Worm (Caenorhabditis elegans) whole organism, L1 larva: ENCODE data around the gene pno-1.

Experiments used
- C04F5.9 ChIP-seq: sonication (generic microtip); optimal IDR thresholded peaks from 2 replicates; lab custom pipeline; 2016; ENCODE audit warnings: missing genetic modification characterization, missing compliant biosample characterization
- C34B4.2 ChIP-seq: sonication (generic microtip); optimal IDR thresholded peaks from 2 replicates; lab custom pipeline; 2017; ENCODE audit warnings: mild to moderate bottlenecking, missing genetic modification characterization, missing compliant biosample characterization
- F16B12.6 ChIP-seq: fragments of 150-350 bp; optimal IDR thresholded peaks from 2 replicates; lab custom pipeline; 2014; ENCODE audit warnings: missing biosample characterization, missing genetic modification characterization
- aha-1 ChIP-seq: fragments of 150-350 bp; optimal IDR thresholded peaks from 2 replicates; lab custom pipeline; 2014; ENCODE audit warnings: missing biosample characterization, missing genetic modification characterization
- aly-2 ChIP-seq: fragments of 150-350 bp; optimal IDR thresholded peaks from 2 replicates; lab custom pipeline; 2014; ENCODE audit warnings: missing biosample characterization, missing genetic modification characterization
- ama-1 ChIP-seq: fragments of 150-350 bp; optimal IDR thresholded peaks from 2 replicates; lab custom pipeline; 2014
- blmp-1 ChIP-seq: fragments of 150-350 bp; optimal IDR thresholded peaks from 2 replicates; lab custom pipeline; 2014; ENCODE audit warnings: missing biosample characterization, missing genetic modification characterization
- ceh-63 ChIP-seq: fragments of 200-800 bp; sonication (Bioruptor generic); optimal IDR thresholded peaks from 2 replicates; lab custom pipeline; 2018; ENCODE audit warnings: mild to moderate bottlenecking, missing genetic modification characterization, missing compliant biosample characterization
- ceh-88 ChIP-seq: fragments of 200-800 bp; sonication (Bioruptor generic); IDR thresholded peaks from 2 replicates; pipeline ENCODE4 v1.3.6; 2022; ENCODE audit warnings: missing genetic modification characterization, missing compliant biosample characterization
- ceh-90 ChIP-seq: sonication (generic microtip); optimal IDR thresholded peaks from 2 replicates; lab custom pipeline; 2016; ENCODE audit warnings: missing genetic modification characterization, missing compliant biosample characterization
- efl-1 ChIP-seq, 4 experiments: fragments of 150-350 bp; optimal IDR thresholded peaks in 3 of 4; peaks in 1 of 4; 1 replicate in 1 of 4; 2 replicates in 3 of 4; lab custom pipeline; 2014; ENCODE audit warnings: missing biosample characterization in 2 of 4, missing genetic modification characterization in 2 of 4, missing genetic modification reagents in 2 of 4
- efl-3 ChIP-seq: fragments of 200-800 bp; sonication (Bioruptor generic); optimal IDR thresholded peaks from 2 replicates; lab custom pipeline; 2018; ENCODE audit warnings: mild to moderate bottlenecking, missing genetic modification characterization, missing compliant biosample characterization
- egl-27 ChIP-seq, 2 experiments: fragments of 150-350 bp in 1 of 2; sonication (generic microtip); optimal IDR thresholded peaks; 3 replicates each; lab custom pipeline; 2017 to 2018; ENCODE audit warnings: missing biosample characterization in 2 of 2, missing genetic modification characterization in 2 of 2, missing genetic modification reagents in 2 of 2
- elt-3 ChIP-seq, 6 experiments: fragments of 150-350 bp in 1 of 6; sonication (generic microtip); optimal IDR thresholded peaks; 2 replicates each; lab custom pipeline; 2017 to 2018; ENCODE audit warnings: missing biosample characterization in 6 of 6, missing genetic modification characterization in 6 of 6, inconsistent platforms in 1 of 6
- fkh-8 ChIP-seq: sonication (generic microtip); optimal IDR thresholded peaks from 2 replicates; lab custom pipeline; 2016; ENCODE audit warnings: mild to moderate bottlenecking, missing genetic modification characterization, missing compliant biosample characterization
- grh-1 ChIP-seq: fragments of 200-800 bp; sonication (Bioruptor generic); IDR thresholded peaks from 2 replicates; pipeline ENCODE4 v1.3.6; 2022; ENCODE audit warnings: missing genetic modification reagents, missing genetic modification characterization, missing compliant biosample characterization
- hlh-17 ChIP-seq: fragments of 200-800 bp; sonication (Bioruptor generic); optimal IDR thresholded peaks from 2 replicates; lab custom pipeline; 2018; ENCODE audit warnings: missing genetic modification characterization, mild to moderate bottlenecking, missing compliant biosample characterization, moderate library complexity, borderline replicate concordance
- irx-1 ChIP-seq: sonication (generic microtip); optimal IDR thresholded peaks from 2 replicates; lab custom pipeline; 2016; ENCODE audit warnings: missing genetic modification characterization, missing compliant biosample characterization
- jun-1 ChIP-seq: fragments of 150-350 bp; optimal IDR thresholded peaks from 2 replicates; lab custom pipeline; 2014; ENCODE audit warnings: missing biosample characterization, missing genetic modification reagents, missing genetic modification characterization
- lin-13 ChIP-seq: fragments of 150-350 bp; optimal IDR thresholded peaks from 2 replicates; lab custom pipeline; 2014; ENCODE audit warnings: missing biosample characterization, missing genetic modification reagents, missing genetic modification characterization
- lin-14 ChIP-seq: fragments of 200-800 bp; sonication (Bioruptor generic); optimal IDR thresholded peaks from 2 replicates; lab custom pipeline; 2018; ENCODE audit warnings: mild to moderate bottlenecking, missing genetic modification characterization, moderate library complexity, missing compliant biosample characterization
- mef-2 ChIP-seq: fragments of 150-350 bp; optimal IDR thresholded peaks from 2 replicates; lab custom pipeline; 2014; ENCODE audit warnings: missing biosample characterization, missing genetic modification characterization
- mep-1 ChIP-seq: fragments of 150-350 bp; optimal IDR thresholded peaks from 2 replicates; lab custom pipeline; 2014; ENCODE audit warnings: missing biosample characterization, missing genetic modification characterization
- nhr-11 ChIP-seq: fragments of 150-350 bp; optimal IDR thresholded peaks from 2 replicates; lab custom pipeline; 2014; ENCODE audit warnings: missing biosample characterization, missing genetic modification characterization
- nhr-12 ChIP-seq: sonication (generic microtip); optimal IDR thresholded peaks from 2 replicates; lab custom pipeline; 2017; ENCODE audit warnings: missing biosample characterization, missing genetic modification characterization
- nhr-20 ChIP-seq: sonication (generic microtip); optimal IDR thresholded peaks from 2 replicates; lab custom pipeline; 2016; ENCODE audit warnings: mild to moderate bottlenecking, missing genetic modification characterization, missing compliant biosample characterization
- nhr-28 ChIP-seq: fragments of 150-350 bp; optimal IDR thresholded peaks from 2 replicates; lab custom pipeline; 2014; ENCODE audit warnings: missing biosample characterization, missing genetic modification characterization
- nhr-71 ChIP-seq: sonication (generic microtip); optimal IDR thresholded peaks from 2 replicates; lab custom pipeline; 2016; ENCODE audit warnings: mild to moderate bottlenecking, missing genetic modification characterization, moderate library complexity, missing compliant biosample characterization
- nhr-90 ChIP-seq: sonication (generic microtip); optimal IDR thresholded peaks from 2 replicates; lab custom pipeline; 2016; ENCODE audit warnings: mild to moderate bottlenecking, missing genetic modification characterization, missing compliant biosample characterization; ENCODE audit not compliant: poor library complexity
- pag-3 ChIP-seq: sonication (generic microtip); optimal IDR thresholded peaks from 2 replicates; lab custom pipeline; 2017; ENCODE audit warnings: missing genetic modification characterization, mild to moderate bottlenecking, missing compliant biosample characterization, antibody characterized with exemption, borderline replicate concordance; ENCODE audit not compliant: insufficient read depth
- rnt-1 ChIP-seq: sonication (generic microtip); optimal IDR thresholded peaks from 2 replicates; lab custom pipeline; 2016; ENCODE audit warnings: mild to moderate bottlenecking, missing genetic modification characterization, moderate library complexity, missing compliant biosample characterization
- skn-1 ChIP-seq: fragments of 150-350 bp; optimal IDR thresholded peaks from 2 replicates; lab custom pipeline; 2014; ENCODE audit warnings: missing biosample characterization, missing genetic modification characterization
- snpc-4 ChIP-seq: fragments of 150-350 bp; optimal IDR thresholded peaks from 2 replicates; lab custom pipeline; 2014; ENCODE audit warnings: missing biosample characterization, missing genetic modification characterization
- snu-23 ChIP-seq: sonication (generic microtip); optimal IDR thresholded peaks from 2 replicates; lab custom pipeline; 2016; ENCODE audit warnings: missing genetic modification characterization, missing compliant biosample characterization
- swsn-7 ChIP-seq: sonication (generic microtip); optimal IDR thresholded peaks from 2 replicates; lab custom pipeline; 2016; ENCODE audit warnings: missing genetic modification characterization, missing compliant biosample characterization
- unc-62 ChIP-seq: fragments of 150-350 bp; optimal IDR thresholded peaks from 2 replicates; lab custom pipeline; 2014; ENCODE audit warnings: missing biosample characterization, missing genetic modification reagents, missing genetic modification characterization
- unc-86 ChIP-seq: sonication (generic microtip); optimal IDR thresholded peaks from 2 replicates; lab custom pipeline; 2016; ENCODE audit warnings: missing genetic modification characterization, missing compliant biosample characterization
- unc-98 ChIP-seq: fragments of 200-800 bp; sonication (Bioruptor generic); IDR thresholded peaks from 2 replicates; pipeline ENCODE4 v1.3.6; 2022; ENCODE audit warnings: missing genetic modification characterization, missing compliant biosample characterization
- zag-1 ChIP-seq: fragments of 150-350 bp; optimal IDR thresholded peaks from 2 replicates; lab custom pipeline; 2014; ENCODE audit warnings: missing biosample characterization, missing genetic modification characterization
- ztf-4 ChIP-seq: fragments of 150-350 bp; optimal IDR thresholded peaks from 2 replicates; lab custom pipeline; 2014; ENCODE audit warnings: missing biosample characterization, missing genetic modification characterization

pno-1 gene

ce11 chrII:9755425-9755824 lies 12.7 kb upstream of the pno-1 start (continued):
- no peak for TF ChIP-seq pag-3 (tag; lab: Kevin White, UChicago)

ce11 chrII:9753730-9754129 lies 11.0 kb upstream of the pno-1 start, which contains the start of gene ZK1321.1:
ZK1321.1 (plus strand) TSS chrII:9754030.
- TF ChIP-seq efl-1 (optimal IDR thresholded peaks at IDR 0.05; lab: Kevin White, UChicago): no peak
- peak in 1 of 2 experiments; percentile 13 for TF ChIP-seq efl-1 (GFP tag; optimal IDR thresholded peaks at IDR 0.05 in 1 of 2; lab: Kevin White, UChicago)
- no peak for TF ChIP-seq snu-23 (GFP tag; lab: Kevin White, UChicago)

DNA sequence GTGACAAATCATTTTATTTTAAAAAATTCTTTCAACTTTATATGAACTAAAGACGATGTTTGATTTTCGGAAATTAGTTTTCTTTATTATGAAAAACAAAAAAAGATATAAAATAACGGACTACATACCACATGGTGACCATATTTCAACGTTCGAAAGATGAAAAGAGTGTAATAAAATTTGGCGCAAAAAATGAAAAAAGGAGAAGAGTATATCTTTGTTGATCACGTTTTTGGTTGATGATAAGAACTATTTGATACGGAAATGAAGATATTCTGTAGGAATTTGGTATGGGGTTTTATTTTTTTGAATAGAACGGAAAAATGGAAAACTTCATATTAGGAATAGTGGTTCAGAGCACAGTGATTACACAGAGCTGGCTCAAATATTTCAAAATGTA lies 10.4 kb upstream of the pno-1 start, which contains the start of gene Y53C12B.7:
Y53C12B.7 (minus strand) TSS at position 163 of the 400 bp plus-strand sequence.
- TF ChIP-seq snpc-4 (tag; lab: Kevin White, UChicago) (no peak), unc-98 (GFP tag; lab: Robert Waterston, UW) (no peak), egl-27 (tag; optimal IDR thresholded peaks at IDR 0.05; lab: Kevin White, UChicago) (no peak), nhr-71 (peak; percentile 7), efl-1 (optimal IDR thresholded peaks at IDR 0.05; lab: Kevin White, UChicago) (no peak), efl-1 (GFP tag; optimal IDR thresholded peaks at IDR 0.05 in 1 of 2; lab: Kevin White, UChicago) (no peak), rnt-1 (tag; lab: Kevin White, UChicago) (no peak), aly-2 (tag; lab: Kevin White, UChicago) (no peak), F16B12.6 (tag; lab: Kevin White, UChicago) (no peak), ceh-88 (no peak), C04F5.9 (tag; lab: Kevin White, UChicago) (no peak), ceh-90 (tag; lab: Kevin White, UChicago) (no peak), mep-1 (tag; lab: Kevin White, UChicago) (no peak), jun-1 (tag; lab: Kevin White, UChicago) (no peak), swsn-7 (no peak), nhr-90 (tag; lab: Kevin White, UChicago) (no peak), nhr-11 (no peak), grh-1 (no peak), lin-14 (GFP tag; lab: Kevin White, UChicago) (peak; percentile 49), aha-1 (tag; lab: Kevin White, UChicago) (no peak), hlh-17 (GFP tag; lab: Kevin White, UChicago) (no peak), unc-86 (no peak), mef-2 (tag; lab: Kevin White, UChicago) (no peak), ztf-4 (tag; lab: Kevin White, UChicago) (no peak), ceh-63 (no peak), nhr-12 (tag; lab: Kevin White, UChicago) (no peak), lin-13 (GFP tag; lab: Kevin White, UChicago) (no peak), efl-3 (no peak), blmp-1 (tag; lab: Kevin White, UChicago) (peak; percentile 43), irx-1 (tag; lab: Kevin White, UChicago) (no peak), ama-1 (lab: Kevin White, UChicago) (no peak), unc-62 (GFP tag; lab: Kevin White, UChicago) (no peak), nhr-28 (tag; lab: Kevin White, UChicago) (no peak), skn-1 (tag; lab: Kevin White, UChicago) (no peak), fkh-8 (tag; lab: Kevin White, UChicago) (no peak), zag-1 (tag; lab: Kevin White, UChicago) (no peak), elt-3 (tag; optimal IDR thresholded peaks at IDR 0.05; lab: Kevin White, UChicago) (peak in 2 of 6 experiments; percentile 61 to 81), C34B4.2 (tag; lab: Kevin White, UChicago) (no peak), nhr-20 (tag; lab: Kevin White, UChicago) (peak; percentile 52)
